Worm (Caenorhabditis elegans) whole organism, L1 larva: ENCODE data around the gene K08D9.2.

Source experiments
- C34B4.2 ChIP-seq: sonication (generic microtip); optimal IDR thresholded peaks from 2 replicates; lab custom pipeline; 2017; ENCODE audit warnings: mild to moderate bottlenecking, missing genetic modification characterization, missing compliant biosample characterization
- F16B12.6 ChIP-seq: fragments of 150-350 bp; optimal IDR thresholded peaks from 2 replicates; lab custom pipeline; 2014; ENCODE audit warnings: missing biosample characterization, missing genetic modification characterization
- aly-2 ChIP-seq: fragments of 150-350 bp; optimal IDR thresholded peaks from 2 replicates; lab custom pipeline; 2014; ENCODE audit warnings: missing biosample characterization, missing genetic modification characterization
- ceh-8 ChIP-seq: fragments of 200-800 bp; sonication (Bioruptor generic); optimal IDR thresholded peaks from 2 replicates; lab custom pipeline; 2018; ENCODE audit warnings: mild to moderate bottlenecking, missing genetic modification characterization, moderate library complexity, missing compliant biosample characterization
- dpl-1 ChIP-seq, 3 experiments: fragments of 150-350 bp in 2 of 3; sonication (generic microtip) in 1 of 3; optimal IDR thresholded peaks; 2 replicates each; lab custom pipeline; 2014 to 2017; ENCODE audit warnings: missing biosample characterization in 3 of 3, missing genetic modification characterization in 3 of 3, missing genetic modification reagents in 3 of 3
- efl-1 ChIP-seq, 4 experiments: fragments of 150-350 bp; optimal IDR thresholded peaks in 3 of 4; peaks in 1 of 4; 1 replicate in 1 of 4; 2 replicates in 3 of 4; lab custom pipeline; 2014; ENCODE audit warnings: missing biosample characterization in 2 of 4, missing genetic modification characterization in 2 of 4, missing genetic modification reagents in 2 of 4
- egl-13 ChIP-seq: sonication (generic microtip); optimal IDR thresholded peaks from 2 replicates; lab custom pipeline; 2016; ENCODE audit warnings: missing genotype, missing genetic modification reagents, missing genetic modification characterization, missing compliant biosample characterization
- fkh-4 ChIP-seq: sonication (generic microtip); optimal IDR thresholded peaks from 2 replicates; lab custom pipeline; 2016; ENCODE audit warnings: missing compliant biosample characterization, missing genetic modification characterization, borderline replicate concordance
- hlh-17 ChIP-seq: fragments of 200-800 bp; sonication (Bioruptor generic); optimal IDR thresholded peaks from 2 replicates; lab custom pipeline; 2018; ENCODE audit warnings: missing genetic modification characterization, mild to moderate bottlenecking, missing compliant biosample characterization, moderate library complexity, borderline replicate concordance
- hlh-4 ChIP-seq: sonication (generic microtip); optimal IDR thresholded peaks from 2 replicates; lab custom pipeline; 2016; ENCODE audit warnings: mild to moderate bottlenecking, missing genetic modification characterization, missing compliant biosample characterization
- hpl-2 ChIP-seq: fragments of 150-350 bp; optimal IDR thresholded peaks from 2 replicates; lab custom pipeline; 2014; ENCODE audit warnings: missing biosample characterization, missing genetic modification reagents, missing genetic modification characterization
- irx-1 ChIP-seq: sonication (generic microtip); optimal IDR thresholded peaks from 2 replicates; lab custom pipeline; 2016; ENCODE audit warnings: missing genetic modification characterization, missing compliant biosample characterization
- lin-13 ChIP-seq: fragments of 150-350 bp; optimal IDR thresholded peaks from 2 replicates; lab custom pipeline; 2014; ENCODE audit warnings: missing biosample characterization, missing genetic modification reagents, missing genetic modification characterization
- lin-15B ChIP-seq: fragments of 150-350 bp; sonication (generic microtip); optimal IDR thresholded peaks from 3 replicates; lab custom pipeline; 2014; ENCODE audit warnings: missing biosample characterization, missing genetic modification characterization
- lsy-2 ChIP-seq, 2 experiments: fragments of 150-350 bp; optimal IDR thresholded peaks; 2 replicates each; lab custom pipeline; 2014; ENCODE audit warnings: missing biosample characterization in 2 of 2, missing genetic modification characterization in 2 of 2
- mef-2 ChIP-seq: fragments of 150-350 bp; optimal IDR thresholded peaks from 2 replicates; lab custom pipeline; 2014; ENCODE audit warnings: missing biosample characterization, missing genetic modification characterization
- nhr-12 ChIP-seq: sonication (generic microtip); optimal IDR thresholded peaks from 2 replicates; lab custom pipeline; 2017; ENCODE audit warnings: missing biosample characterization, missing genetic modification characterization
- nhr-47 ChIP-seq: sonication (generic microtip); optimal IDR thresholded peaks from 2 replicates; lab custom pipeline; 2016; ENCODE audit warnings: mild to moderate bottlenecking, missing genetic modification characterization, moderate library complexity, missing compliant biosample characterization
- nhr-77 ChIP-seq: fragments of 150-350 bp; optimal IDR thresholded peaks from 2 replicates; lab custom pipeline; 2014; ENCODE audit warnings: missing biosample characterization, missing genetic modification characterization
- nhr-84 ChIP-seq: sonication (generic microtip); optimal IDR thresholded peaks from 2 replicates; lab custom pipeline; 2017; ENCODE audit warnings: missing biosample characterization, missing genetic modification characterization
- nhr-85 ChIP-seq: sonication (generic microtip); peaks from one replicate; lab custom pipeline; 2016; ENCODE audit warnings: missing genetic modification characterization, inconsistent platforms, missing compliant biosample characterization
- pqm-1 ChIP-seq: sonication (generic microtip); optimal IDR thresholded peaks from 3 replicates; lab custom pipeline; 2017; ENCODE audit warnings: missing biosample characterization, missing genetic modification characterization
- rnt-1 ChIP-seq: sonication (generic microtip); optimal IDR thresholded peaks from 2 replicates; lab custom pipeline; 2016; ENCODE audit warnings: mild to moderate bottlenecking, missing genetic modification characterization, moderate library complexity, missing compliant biosample characterization
- skn-1 ChIP-seq: fragments of 150-350 bp; optimal IDR thresholded peaks from 2 replicates; lab custom pipeline; 2014; ENCODE audit warnings: missing biosample characterization, missing genetic modification characterization
- snu-23 ChIP-seq: sonication (generic microtip); optimal IDR thresholded peaks from 2 replicates; lab custom pipeline; 2016; ENCODE audit warnings: missing genetic modification characterization, missing compliant biosample characterization
- sox-4 ChIP-seq: sonication (generic microtip); optimal IDR thresholded peaks from 2 replicates; lab custom pipeline; 2016; ENCODE audit warnings: missing genetic modification characterization, missing compliant biosample characterization
- sup-37 ChIP-seq: fragments of 200-800 bp; sonication (Bioruptor generic); optimal IDR thresholded peaks from 2 replicates; lab custom pipeline; 2018; ENCODE audit warnings: mild to moderate bottlenecking, missing genetic modification characterization, missing compliant biosample characterization
- tbx-2 ChIP-seq: sonication (generic microtip); optimal IDR thresholded peaks from 2 replicates; lab custom pipeline; 2016; ENCODE audit warnings: missing genetic modification characterization, missing compliant biosample characterization
- tlp-1 ChIP-seq: fragments of 150-350 bp; optimal IDR thresholded peaks from 2 replicates; lab custom pipeline; 2014; ENCODE audit warnings: missing biosample characterization, missing genetic modification characterization
- unc-62 ChIP-seq: fragments of 150-350 bp; optimal IDR thresholded peaks from 2 replicates; lab custom pipeline; 2014; ENCODE audit warnings: missing biosample characterization, missing genetic modification reagents, missing genetic modification characterization
- zip-4 ChIP-seq: fragments of 200-800 bp; sonication (Bioruptor generic); optimal IDR thresholded peaks from 2 replicates; lab custom pipeline; 2018; ENCODE audit warnings: mild to moderate bottlenecking, missing genetic modification characterization, moderate library complexity, missing compliant biosample characterization

The K08D9.2 gene

ce11 chrV:3200323-3200722, 27.1 kb upstream of the K08D9.2 start, which contains the start of gene K08D9.4:
Gene K08D9.4, minus strand, starts transcription at chrV:3200423.
- TF ChIP-seq rnt-1 (tag; lab: Kevin White, UChicago) = peak; percentile 3
- TF ChIP-seq irx-1 = no peak
- no peak for TF ChIP-seq tbx-2

ce11 chrV:3204433-3204832, 23.0 kb upstream of the K08D9.2 start:
- TF ChIP-seq sox-4 (tag; lab: Kevin White, UChicago) (no peak), C34B4.2 (tag; lab: Kevin White, UChicago) (no peak), hpl-2 (no peak), nhr-77 (tag; lab: Kevin White, UChicago) (no peak), lsy-2 (tag; optimal IDR thresholded peaks at IDR 0.05; lab: Kevin White, UChicago) (no peak), hlh-4 (tag; lab: Kevin White, UChicago) (no peak), nhr-12 (tag; lab: Kevin White, UChicago) (no peak), zip-4 (GFP tag; lab: Kevin White, UChicago) (no peak), pqm-1 (tag; lab: Kevin White, UChicago) (no peak), F16B12.6 (tag; lab: Kevin White, UChicago) (no peak)

- TF ChIP-seq mef-2 = no peak
- TF ChIP-seq sup-37 (GFP tag; lab: Kevin White, UChicago) = no peak
- TF ChIP-seq efl-1 (optimal IDR thresholded peaks at IDR 0.05; lab: Kevin White, UChicago) = no peak
- TF ChIP-seq efl-1 (GFP tag; optimal IDR thresholded peaks at IDR 0.05 in 1 of 2; lab: Kevin White, UChicago) = peak in 1 of 2 experiments; percentile 71
These were observed 18.5 kb upstream of the K08D9.2 start for ce11 chrV:3208940-3209339.

- no peak for TF ChIP-seq nhr-84
- TF ChIP-seq efl-1 (optimal IDR thresholded peaks at IDR 0.05; lab: Kevin White, UChicago) = no peak
- peak in 1 of 2 experiments; percentile 9 for TF ChIP-seq efl-1 (GFP tag; optimal IDR thresholded peaks at IDR 0.05 in 1 of 2; lab: Kevin White, UChicago)
These were observed 17.3 kb upstream of the K08D9.2 start, which contains the start of gene apx-1 for ce11 chrV:3210147-3210546. Gene apx-1, plus strand, starts transcription at chrV:3210196.

- TF ChIP-seq lin-15B (tag; lab: Kevin White, UChicago) (no peak), efl-1 (optimal IDR thresholded peaks at IDR 0.05; lab: Kevin White, UChicago) (no peak), efl-1 (GFP tag; optimal IDR thresholded peaks at IDR 0.05 in 1 of 2; lab: Kevin White, UChicago) (peak in 1 of 2 experiments; percentile 71), tlp-1 (tag; lab: Kevin White, UChicago) (no peak), snu-23 (GFP tag; lab: Kevin White, UChicago) (no peak), lin-13 (GFP tag; lab: Kevin White, UChicago) (no peak), aly-2 (tag; lab: Kevin White, UChicago) (no peak)
These were observed 8.9 kb upstream of the K08D9.2 start for ce11 chrV:3218604-3219003.

ce11 chrV:3230150-3230549, 2.7 kb downstream of the K08D9.2 start:
- TF ChIP-seq unc-62 (no peak), dpl-1 (GFP tag; optimal IDR thresholded peaks at IDR 0.05; lab: Kevin White, UChicago) (no peak), skn-1 (no peak), nhr-47 (tag; lab: Kevin White, UChicago) (no peak), egl-13 (tag; lab: Kevin White, UChicago) (no peak), sup-37 (GFP tag; lab: Kevin White, UChicago) (no peak), ceh-8 (no peak), C34B4.2 (tag; lab: Kevin White, UChicago) (no peak), nhr-85 (no peak), nhr-12 (tag; lab: Kevin White, UChicago) (no peak)

ce11 chrV:3230597-3230996, 3.1 kb downstream of the K08D9.2 start, which contains the start of gene K08D9.10:
Gene K08D9.10, plus strand, starts transcription at chrV:3230897.
- TF ChIP-seq lsy-2 (tag; optimal IDR thresholded peaks at IDR 0.05; lab: Kevin White, UChicago) (no peak), hlh-17 (no peak), fkh-4 (tag; lab: Kevin White, UChicago) (no peak), hpl-2 (no peak), nhr-85 (no peak)
